Worm (Caenorhabditis elegans) whole organism, L4 larva: ENCODE data around the gene gst-35.

ENCODE experiments used
- F10B5.3 ChIP-seq: sonication (generic microtip); optimal IDR thresholded peaks from 2 replicates; lab custom pipeline; 2016; ENCODE audit warnings: mild to moderate bottlenecking, missing genetic modification characterization, missing compliant biosample characterization
- F26F4.8 ChIP-seq: fragments of 200-800 bp; sonication (Bioruptor generic); conservative IDR thresholded peaks from 2 replicates; pipeline ENCODE4 v1.3.6; 2022; ENCODE audit warnings: missing genetic modification characterization, missing compliant biosample characterization
- F37D6.2 ChIP-seq: sonication (generic microtip); optimal IDR thresholded peaks from 2 replicates; lab custom pipeline; 2016; ENCODE audit warnings: mild to moderate bottlenecking, missing genetic modification characterization, missing compliant biosample characterization
- F44E2.7 ChIP-seq: fragments of 200-800 bp; sonication (Bioruptor generic); IDR thresholded peaks from 2 replicates; pipeline ENCODE4 v2.1.2; 2022; ENCODE audit warnings: missing genetic modification characterization, missing compliant biosample characterization
- F49E8.2 ChIP-seq: sonication (generic microtip); optimal IDR thresholded peaks from 2 replicates; lab custom pipeline; 2016; ENCODE audit warnings: missing compliant biosample characterization, mild to moderate bottlenecking, missing genetic modification characterization, borderline replicate concordance
- T26A8.4 ChIP-seq: fragments of 200-800 bp; sonication (Bioruptor generic); IDR thresholded peaks from 2 replicates; pipeline ENCODE4 v1.3.6; 2022; ENCODE audit warnings: missing genetic modification characterization, missing compliant biosample characterization
- Y5F2A.4 ChIP-seq: fragments of 200-800 bp; sonication (Bioruptor generic); optimal IDR thresholded peaks from 2 replicates; lab custom pipeline; 2018; ENCODE audit warnings: mild to moderate bottlenecking, missing genetic modification characterization, missing compliant biosample characterization
- ZK546.5 ChIP-seq, 2 experiments: sonication (generic microtip); optimal IDR thresholded peaks; 2 replicates each; lab custom pipeline; 2017; ENCODE audit warnings: missing biosample characterization in 2 of 2, missing genetic modification characterization in 2 of 2
- aha-1 ChIP-seq: fragments of 150-350 bp; peaks from one replicate; lab custom pipeline; 2014; ENCODE audit warnings: missing biosample characterization, missing genetic modification characterization
- aly-2 ChIP-seq: sonication (generic microtip); optimal IDR thresholded peaks from 2 replicates; lab custom pipeline; 2018; ENCODE audit warnings: missing biosample characterization, missing genetic modification characterization
- ama-1 ChIP-seq: fragments of 150-350 bp; optimal IDR thresholded peaks from 2 replicates; lab custom pipeline; 2014; ENCODE audit warnings: inconsistent platforms, mixed read lengths
- ceh-20 ChIP-seq: fragments of 200-800 bp; sonication (Bioruptor generic); IDR thresholded peaks from 2 replicates; pipeline ENCODE4 v1.3.6; 2022; ENCODE audit warnings: missing genetic modification reagents, missing genetic modification characterization, missing compliant biosample characterization
- ceh-28 ChIP-seq: fragments of 150-350 bp; optimal IDR thresholded peaks from 2 replicates; lab custom pipeline; 2014; ENCODE audit warnings: missing biosample characterization, missing genetic modification reagents, missing genetic modification characterization
- ceh-44 ChIP-seq: fragments of 200-800 bp; sonication (Bioruptor generic); IDR thresholded peaks from 2 replicates; pipeline ENCODE4 v1.3.6; 2022; ENCODE audit warnings: missing genetic modification reagents, missing genetic modification characterization, missing compliant biosample characterization
- ctbp-1 ChIP-seq: fragments of 200-800 bp; sonication (Bioruptor generic); IDR thresholded peaks from 2 replicates; pipeline ENCODE4 v1.3.6; 2022; ENCODE audit warnings: missing genetic modification reagents, missing genetic modification characterization, missing compliant biosample characterization
- daf-12 ChIP-seq: fragments of 150-350 bp; optimal IDR thresholded peaks from 2 replicates; lab custom pipeline; 2014; ENCODE audit warnings: missing biosample characterization, missing genetic modification reagents, missing genetic modification characterization
- daf-16 ChIP-seq, 3 experiments: sonication (generic microtip); optimal IDR thresholded peaks; 2 replicates each; lab custom pipeline; 2016 to 2017; ENCODE audit warnings: missing genetic modification characterization in 3 of 3, missing genetic modification reagents in 3 of 3, mild to moderate bottlenecking in 2 of 3, missing compliant biosample characterization in 2 of 3, missing biosample characterization in 1 of 3, moderate library complexity in 1 of 3
- daf-19 ChIP-seq: fragments of 200-800 bp; sonication (Bioruptor generic); conservative IDR thresholded peaks from 2 replicates; pipeline ENCODE4 v1.3.6; 2022; ENCODE audit warnings: missing genetic modification characterization, missing compliant biosample characterization
- dmd-9 ChIP-seq: fragments of 200-800 bp; sonication (Bioruptor generic); IDR thresholded peaks from 2 replicates; pipeline ENCODE4 v1.3.6; 2022; ENCODE audit warnings: missing genetic modification reagents, missing genetic modification characterization, missing compliant biosample characterization
- dpl-1 ChIP-seq: fragments of 150-350 bp; optimal IDR thresholded peaks from 2 replicates; lab custom pipeline; 2014; ENCODE audit warnings: missing biosample characterization, missing genetic modification reagents, missing genetic modification characterization
- dve-1 ChIP-seq: sonication (generic microtip); optimal IDR thresholded peaks from 2 replicates; lab custom pipeline; 2017; ENCODE audit warnings: antibody characterized with exemption, mild to moderate bottlenecking, missing genetic modification characterization, missing compliant biosample characterization; ENCODE audit not compliant: insufficient read depth
- egl-27 ChIP-seq: sonication (generic microtip); optimal IDR thresholded peaks from 3 replicates; lab custom pipeline; 2017; ENCODE audit warnings: missing biosample characterization, missing genetic modification reagents, missing genetic modification characterization
- hif-1 ChIP-seq, 2 experiments: sonication (generic microtip); optimal IDR thresholded peaks; 2 replicates each; lab custom pipeline; 2016 to 2017; ENCODE audit warnings: missing compliant biosample characterization in 2 of 2, missing genetic modification characterization in 2 of 2, missing genetic modification reagents in 2 of 2, missing genotype in 2 of 2, mild to moderate bottlenecking in 1 of 2
- hlh-30 ChIP-seq: sonication (generic microtip); optimal IDR thresholded peaks from 2 replicates; lab custom pipeline; 2017; ENCODE audit warnings: antibody characterized with exemption, mild to moderate bottlenecking, missing genetic modification characterization, missing compliant biosample characterization; ENCODE audit not compliant: insufficient read depth
- hmg-1.1 ChIP-seq: fragments of 200-800 bp; sonication (Bioruptor generic); IDR thresholded peaks from 2 replicates; pipeline ENCODE4 v1.3.6; 2022; ENCODE audit warnings: missing genetic modification reagents, missing genetic modification characterization, missing compliant biosample characterization
- jun-1 ChIP-seq: fragments of 150-350 bp; optimal IDR thresholded peaks from 2 replicates; lab custom pipeline; 2014; ENCODE audit warnings: missing biosample characterization, missing genetic modification reagents, missing genetic modification characterization
- lin-38 ChIP-seq: fragments of 200-800 bp; sonication (Bioruptor generic); IDR thresholded peaks from 2 replicates; pipeline ENCODE4 v1.3.6; 2022; ENCODE audit warnings: missing genetic modification reagents, missing genetic modification characterization, missing compliant biosample characterization
- lir-3 ChIP-seq: sonication (generic microtip); optimal IDR thresholded peaks from 2 replicates; lab custom pipeline; 2016; ENCODE audit warnings: mild to moderate bottlenecking, missing genetic modification characterization, missing compliant biosample characterization
- madf-5 ChIP-seq, 2 experiments: fragments of 200-800 bp; sonication (Bioruptor generic); IDR thresholded peaks; 2 replicates each; pipeline ENCODE4 v1.3.6; 2022; ENCODE audit warnings: missing compliant biosample characterization in 2 of 2, missing genetic modification characterization in 2 of 2
- madf-9 ChIP-seq: fragments of 200-800 bp; sonication (Bioruptor generic); conservative IDR thresholded peaks from 2 replicates; pipeline ENCODE4 v1.3.6; 2022; ENCODE audit warnings: missing genetic modification reagents, missing genetic modification characterization, missing compliant biosample characterization
- mep-1 ChIP-seq: fragments of 150-350 bp; sonication (generic microtip); optimal IDR thresholded peaks from 3 replicates; lab custom pipeline; 2014; ENCODE audit warnings: missing biosample characterization, missing genetic modification characterization
- mes-2 ChIP-seq: sonication (generic microtip); optimal IDR thresholded peaks from 2 replicates; lab custom pipeline; 2016; ENCODE audit warnings: missing genotype, mild to moderate bottlenecking, missing genetic modification characterization, missing compliant biosample characterization; ENCODE audit not compliant: poor library complexity, severe bottlenecking
- mxl-2 ChIP-seq: fragments of 200-800 bp; sonication (Bioruptor generic); conservative IDR thresholded peaks from 2 replicates; pipeline ENCODE4 v1.3.6; 2022; ENCODE audit warnings: missing genetic modification reagents, missing genetic modification characterization, missing compliant biosample characterization
- nhr-11 ChIP-seq: fragments of 150-350 bp; optimal IDR thresholded peaks from 2 replicates; lab custom pipeline; 2014; ENCODE audit warnings: missing biosample characterization, missing genetic modification characterization
- nhr-28 ChIP-seq: fragments of 150-350 bp; optimal IDR thresholded peaks from 2 replicates; lab custom pipeline; 2014; ENCODE audit warnings: missing biosample characterization, missing genetic modification characterization
- nhr-42 ChIP-seq: fragments of 200-800 bp; sonication (Bioruptor generic); IDR thresholded peaks from 2 replicates; pipeline ENCODE4 v1.3.6; 2022; ENCODE audit warnings: missing genetic modification characterization, missing compliant biosample characterization
- nhr-48 ChIP-seq: sonication (generic microtip); optimal IDR thresholded peaks from 2 replicates; lab custom pipeline; 2016; ENCODE audit warnings: mild to moderate bottlenecking, missing genetic modification characterization, missing compliant biosample characterization
- nhr-6 ChIP-seq: fragments of 150-350 bp; optimal IDR thresholded peaks from 2 replicates; lab custom pipeline; 2014; ENCODE audit warnings: missing biosample characterization, missing genetic modification characterization
- nhr-77 ChIP-seq: fragments of 150-350 bp; optimal IDR thresholded peaks from 2 replicates; lab custom pipeline; 2014; ENCODE audit warnings: missing biosample characterization, missing genetic modification characterization
- php-3 ChIP-seq: fragments of 200-800 bp; sonication (Bioruptor generic); IDR thresholded peaks from 2 replicates; pipeline ENCODE4 v1.3.6; 2022; ENCODE audit warnings: missing genetic modification reagents, missing genetic modification characterization, missing compliant biosample characterization
- rbr-2 ChIP-seq: sonication (generic microtip); optimal IDR thresholded peaks from 2 replicates; lab custom pipeline; 2016; ENCODE audit warnings: missing genotype, missing genetic modification characterization, missing compliant biosample characterization
- sdz-12 ChIP-seq: fragments of 200-800 bp; sonication (Bioruptor generic); optimal IDR thresholded peaks from 2 replicates; lab custom pipeline; 2018; ENCODE audit warnings: mild to moderate bottlenecking, missing genetic modification characterization, missing compliant biosample characterization
- skn-1 ChIP-seq: fragments of 150-350 bp; optimal IDR thresholded peaks from 2 replicates; lab custom pipeline; 2014; ENCODE audit warnings: missing biosample characterization, missing genetic modification characterization
- snpc-1.2 ChIP-seq: fragments of 200-800 bp; sonication (Bioruptor generic); IDR thresholded peaks from 2 replicates; pipeline ENCODE4 v1.3.6; 2022; ENCODE audit warnings: missing genetic modification reagents, missing genetic modification characterization, missing compliant biosample characterization
- spr-3 ChIP-seq: fragments of 200-800 bp; sonication (Bioruptor generic); optimal IDR thresholded peaks from 2 replicates; lab custom pipeline; 2018; ENCODE audit warnings: mild to moderate bottlenecking, missing genetic modification characterization, missing compliant biosample characterization
- tra-1 ChIP-seq: fragments of 200-800 bp; sonication (Bioruptor generic); IDR thresholded peaks from 2 replicates; pipeline ENCODE4 v1.3.6; 2022; ENCODE audit warnings: missing genetic modification reagents, missing genetic modification characterization, missing compliant biosample characterization
- unc-130 ChIP-seq: sonication (generic microtip); optimal IDR thresholded peaks from 2 replicates; lab custom pipeline; 2016; ENCODE audit warnings: missing genetic modification reagents, missing genetic modification characterization, missing compliant biosample characterization
- vab-7 ChIP-seq: fragments of 200-800 bp; sonication (Bioruptor generic); IDR thresholded peaks from 2 replicates; pipeline ENCODE4 v1.3.6; 2022; ENCODE audit warnings: missing genetic modification reagents, missing genetic modification characterization, missing compliant biosample characterization
- zfp-2 ChIP-seq: sonication (generic microtip); optimal IDR thresholded peaks from 2 replicates; lab custom pipeline; 2016; ENCODE audit warnings: mild to moderate bottlenecking, missing genetic modification characterization, missing compliant biosample characterization
- ztf-11 ChIP-seq: fragments of 150-350 bp; optimal IDR thresholded peaks from 2 replicates; lab custom pipeline; 2014; ENCODE audit warnings: missing biosample characterization, missing genetic modification characterization

The gst-35 gene

DNA sequence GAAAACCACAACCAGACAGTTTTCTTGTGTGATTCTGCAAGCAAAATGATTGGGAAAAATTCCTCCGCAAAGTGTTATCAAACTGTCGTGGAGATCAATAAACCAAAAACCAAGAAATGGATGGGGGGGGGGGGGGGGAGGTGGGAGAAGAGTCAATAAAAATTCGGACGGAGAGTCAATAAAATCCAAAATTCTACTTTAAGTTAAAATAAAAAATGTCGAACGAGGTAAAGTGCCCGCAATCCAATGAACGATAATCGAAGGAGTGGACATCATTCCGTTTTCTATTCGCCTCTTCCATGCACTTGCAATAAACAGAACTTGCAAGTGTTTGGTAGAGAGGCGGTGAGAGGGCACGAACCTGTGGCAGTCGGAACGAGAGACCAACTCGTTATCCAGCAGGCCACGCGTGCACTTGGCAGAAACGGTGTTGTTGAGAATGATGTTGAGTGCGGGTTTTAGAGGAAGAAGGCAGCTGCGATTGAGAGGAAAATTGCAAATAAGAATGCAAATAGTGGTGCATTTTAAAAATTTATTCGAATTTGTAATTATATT is 19.4 kb downstream of the gst-35 start, which contains the start of gene gst-27 (continued):
- TF ChIP-seq F37D6.2 = peak; percentile 73
- TF ChIP-seq php-3 (GFP tag; lab: Robert Waterston, UW) = peak; percentile 74
- peak; percentile 92 for TF ChIP-seq nhr-42
- peak; percentile 91 for TF ChIP-seq dve-1 (tag; lab: Kevin White, UChicago)
- TF ChIP-seq mep-1 (tag; lab: Kevin White, UChicago) = peak; percentile 92
- peak; percentile 74 for TF ChIP-seq Y5F2A.4
- TF ChIP-seq snpc-1.2 (GFP tag; lab: Robert Waterston, UW) = peak; percentile 88
- peak; percentile 78 for TF ChIP-seq dmd-9 (GFP tag; lab: Robert Waterston, UW)
- peak; percentile 70 to 90 for TF ChIP-seq daf-16 (GFP tag; optimal IDR thresholded peaks at IDR 0.05; lab: Kevin White, UChicago)
- peak; percentile 91 for TF ChIP-seq daf-16 (tag; optimal IDR thresholded peaks at IDR 0.05; lab: Kevin White, UChicago)
- peak; percentile 99 for TF ChIP-seq aha-1 (tag; lab: Kevin White, UChicago)
- TF ChIP-seq hmg-1.1 (GFP tag; lab: Robert Waterston, UW) = peak; percentile 90
- no peak for TF ChIP-seq skn-1 (tag; lab: Kevin White, UChicago)
- TF ChIP-seq ama-1 (lab: Kevin White, UChicago) = no peak
- peak; percentile 80 for TF ChIP-seq daf-19 (GFP tag; lab: Robert Waterston, UW)
- peak; percentile 72 for TF ChIP-seq F49E8.2 (tag; lab: Kevin White, UChicago)
- peak; percentile 70 for TF ChIP-seq nhr-28 (tag; lab: Kevin White, UChicago)
- TF ChIP-seq mxl-2 (GFP tag; lab: Robert Waterston, UW) = 0 out of 2 replicates have a peak, but pooled peaks have one; percentile 42
- peak; percentile 40 for TF ChIP-seq nhr-6 (tag; lab: Kevin White, UChicago)
- TF ChIP-seq daf-12 (tag; lab: Kevin White, UChicago) = no peak
- peak; percentile 85 for TF ChIP-seq ctbp-1 (GFP tag; lab: Robert Waterston, UW)
- peak; percentile 81 for TF ChIP-seq lir-3 (tag; lab: Kevin White, UChicago)
- TF ChIP-seq nhr-77 (tag; lab: Kevin White, UChicago) = peak; percentile 93
- TF ChIP-seq madf-9 (GFP tag; lab: Robert Waterston, UW) = peak; percentile 72
- peak; percentile 80 for TF ChIP-seq spr-3 (GFP tag; lab: Kevin White, UChicago)
- peak; percentile 63 for TF ChIP-seq dpl-1 (GFP tag; lab: Kevin White, UChicago)
- TF ChIP-seq rbr-2 = peak; percentile 77
- peak; percentile 60; the same call in 1 of the 2 replicates for TF ChIP-seq ceh-44 (GFP tag; lab: Robert Waterston, UW)
- peak; percentile 76 for TF ChIP-seq hlh-30
- peak; percentile 47 for TF ChIP-seq aly-2
- no peak for TF ChIP-seq egl-27 (tag; lab: Kevin White, UChicago)
- peak; percentile 46 for TF ChIP-seq zfp-2 (tag; lab: Kevin White, UChicago)
- TF ChIP-seq unc-130 (GFP tag; lab: Kevin White, UChicago) = peak; percentile 64
- TF ChIP-seq sdz-12 (GFP tag; lab: Kevin White, UChicago) = peak; percentile 89
- TF ChIP-seq T26A8.4 = peak; percentile 85
- TF ChIP-seq nhr-48 (tag; lab: Kevin White, UChicago) = peak; percentile 69
- TF ChIP-seq nhr-11 (tag; lab: Kevin White, UChicago) = peak; percentile 64
- peak; percentile 27 for TF ChIP-seq ztf-11
- peak; percentile 95 for TF ChIP-seq vab-7 (GFP tag; lab: Robert Waterston, UW)
- TF ChIP-seq hif-1 (tag; optimal IDR thresholded peaks at IDR 0.05; lab: Kevin White, UChicago) = peak in 1 of 2 experiments; percentile 66
- peak; percentile 62 for TF ChIP-seq F10B5.3 (tag; lab: Kevin White, UChicago)
- TF ChIP-seq madf-5 (GFP tag; IDR thresholded peaks at IDR 0.05; lab: Robert Waterston, UW) = peak; percentile 43 to 93; a peak in 2 of 4 replicates
- TF ChIP-seq ceh-28 (tag; lab: Kevin White, UChicago) = no peak
- TF ChIP-seq lin-38 (GFP tag; lab: Robert Waterston, UW) = peak; percentile 82
- TF ChIP-seq tra-1 (GFP tag; lab: Robert Waterston, UW) = peak; percentile 93
- TF ChIP-seq jun-1 (tag; lab: Kevin White, UChicago) = peak; percentile 68
- peak; percentile 60; the same call in 1 of the 2 replicates for TF ChIP-seq F44E2.7 (GFP tag; lab: Robert Waterston, UW)
- no peak for TF ChIP-seq ZK546.5 (tag; optimal IDR thresholded peaks at IDR 0.05; lab: Kevin White, UChicago)
- TF ChIP-seq mes-2 (tag; lab: Kevin White, UChicago) = peak; percentile 86
- peak; percentile 85 for TF ChIP-seq F26F4.8
- TF ChIP-seq ceh-20 (GFP tag; lab: Robert Waterston, UW) = peak; percentile 76
